Fruit fly (Drosophila melanogaster): ENCODE data around the gene CG17122.
A peak's percentile ranks its signal among the peaks of the same experiment; 100 is the strongest.

Gene CG17122

DNA sequence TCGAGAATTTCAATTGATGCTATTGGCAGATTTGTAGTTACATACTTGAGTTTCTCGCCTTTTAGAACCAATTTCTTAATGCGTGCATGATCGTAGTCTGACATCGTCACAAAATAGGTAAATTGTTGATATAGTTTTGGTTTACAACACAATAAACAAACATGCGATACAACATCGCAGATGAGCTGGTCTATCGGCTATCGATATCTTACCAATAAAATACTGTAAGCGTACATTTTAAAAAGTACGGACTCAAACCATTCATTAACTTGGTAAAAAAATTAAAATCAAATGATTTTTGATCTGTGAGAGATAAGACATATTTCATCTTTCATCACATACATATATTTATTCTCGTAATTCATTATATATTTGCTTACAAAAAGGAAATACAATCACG, 21.7 kb upstream of the CG17122 start, which contains the start of gene FRG1 (continued):
- TF ChIP-seq CG13894 (tag; optimal IDR thresholded peaks at IDR 0.05) (no peak), CG17829 (tag; optimal IDR thresholded peaks at IDR 0.05) (no peak), CG9437 (GFP tag; optimal IDR thresholded peaks at IDR 0.05) (no peak), CG3281 (GFP tag; optimal IDR thresholded peaks at IDR 0.05) (no peak), ttk (GFP tag; IDR thresholded peaks at IDR 0.05) (no peak), CG7556 (GFP tag; optimal IDR thresholded peaks at IDR 0.05) (no peak), CG42726 (GFP tag; IDR thresholded peaks at IDR 0.05; ENCODE audit: partially characterized antibody) (no peak; the same call in 1 of the 2 replicates), Lhr (GFP tag; optimal IDR thresholded peaks at IDR 0.05) (no peak), pros (GFP tag; optimal IDR thresholded peaks at IDR 0.05) (no peak), CG7963 (GFP tag; IDR thresholded peaks at IDR 0.05; ENCODE audit: partially characterized antibody) (peak; percentile 43; the same call in 2 of the 3 replicates), tap (tag; optimal IDR thresholded peaks at IDR 0.05) (no peak), CG17568 (GFP tag; optimal IDR thresholded peaks at IDR 0.05) (no peak), CG15011 (GFP tag; optimal IDR thresholded peaks at IDR 0.05) (no peak), CG1832 (GFP tag; optimal IDR thresholded peaks at IDR 0.05) (no peak), CG14014 (GFP tag; IDR thresholded peaks at IDR 0.05) (no peak), zf30C (GFP tag; optimal IDR thresholded peaks at IDR 0.05) (no peak), Kr (GFP tag; optimal IDR thresholded peaks at IDR 0.05) (no peak), CG8388 (GFP tag; optimal IDR thresholded peaks at IDR 0.05) (no peak), Dip2 (GFP tag; IDR thresholded peaks at IDR 0.05) (no peak), lmd (GFP tag; IDR thresholded peaks at IDR 0.05) (no peak), CG6813 (GFP tag; optimal IDR thresholded peaks at IDR 0.05) (no peak), mld (GFP tag; IDR thresholded peaks at IDR 0.05; ENCODE audit: partially characterized antibody) (peak; percentile 64; the same call in 2 of the 3 replicates), ato (GFP tag; IDR thresholded peaks at IDR 0.05; ENCODE audit: partially characterized antibody) (peak; percentile 67), C15 (GFP tag; IDR thresholded peaks at IDR 0.05) (no peak), CkIIα-i1 (GFP tag; IDR thresholded peaks at IDR 0.05) (no peak), Dref (GFP tag; IDR thresholded peaks at IDR 0.05) (peak; percentile 81), CG18262 (tag; optimal IDR thresholded peaks at IDR 0.05) (no peak), cas (GFP tag; IDR thresholded peaks at IDR 0.05) (no peak), yki (optimal IDR thresholded peaks at IDR 0.05) (no peak), CG3847 (GFP tag; IDR thresholded peaks at IDR 0.05) (no peak), CG14860 (GFP tag; IDR thresholded peaks at IDR 0.05; ENCODE audit: partially characterized antibody) (peak; percentile 77), CG18619 (GFP tag; optimal IDR thresholded peaks at IDR 0.05) (no peak), aop (GFP tag; IDR thresholded peaks at IDR 0.05) (no peak), jing (GFP tag; optimal IDR thresholded peaks at IDR 0.05) (no peak), fru (optimal IDR thresholded peaks at IDR 0.05) (no peak), nau (GFP tag; optimal IDR thresholded peaks at IDR 0.05) (no peak), Fer1 (GFP tag; optimal IDR thresholded peaks at IDR 0.05) (no peak), dysf (GFP tag; IDR thresholded peaks at IDR 0.05) (no peak), CHES-1-like (GFP tag; optimal IDR thresholded peaks at IDR 0.05) (no peak), CG4360 (GFP tag; IDR thresholded peaks at IDR 0.05) (no peak), Vsx1 (GFP tag; optimal IDR thresholded peaks at IDR 0.05) (no peak), CG16813 (GFP tag; IDR thresholded peaks at IDR 0.05; ENCODE audit: partially characterized antibody) (peak; percentile 70), HmgD (GFP tag; optimal IDR thresholded peaks at IDR 0.05) (no peak), CG9932 (GFP tag; IDR thresholded peaks at IDR 0.05) (no peak), CG8290 (GFP tag; optimal IDR thresholded peaks at IDR 0.05) (no peak), CG8290 (tag; optimal IDR thresholded peaks at IDR 0.05) (peak in 1 of 2 experiments; percentile 41), CG11696 (GFP tag; IDR thresholded peaks at IDR 0.05) (no peak), CG12659 (GFP tag; optimal IDR thresholded peaks at IDR 0.05) (peak; percentile 31), CG4707 (GFP tag; optimal IDR thresholded peaks at IDR 0.05) (no peak), CG16815 (GFP tag; optimal IDR thresholded peaks at IDR 0.05) (no peak), phol (tag; optimal IDR thresholded peaks at IDR 0.05) (peak; percentile 34), esg (GFP tag; conservative IDR thresholded peaks at IDR 0.05) (no peak)

Data from whole organism, embryonic.